Worm (Caenorhabditis elegans) whole organism, midembryonic: ENCODE data around the gene spp-10.

Source experiments
- T22C8.4 ChIP-seq: fragments of 200-800 bp; sonication (Bioruptor generic); IDR thresholded peaks from 2 replicates; pipeline ENCODE4 v1.3.6; 2022; ENCODE audit warnings: missing genetic modification characterization, missing compliant biosample characterization
- cog-1 ChIP-seq: sonication (generic microtip); optimal IDR thresholded peaks from 2 replicates; lab custom pipeline; 2016; ENCODE audit warnings: missing genetic modification characterization, missing compliant biosample characterization
- flt-1 ChIP-seq: fragments of 200-800 bp; sonication (Bioruptor generic); IDR thresholded peaks from 2 replicates; pipeline ENCODE4 v1.3.6; 2022; ENCODE audit warnings: missing genetic modification characterization, missing compliant biosample characterization
- klf-2 ChIP-seq: fragments of 200-800 bp; sonication (Bioruptor generic); conservative IDR thresholded peaks from 2 replicates; pipeline ENCODE4 v1.3.6; 2022; ENCODE audit warnings: missing genetic modification reagents, missing genetic modification characterization, missing compliant biosample characterization
- med-1 ChIP-seq: sonication (generic microtip); optimal IDR thresholded peaks from 2 replicates; lab custom pipeline; 2017; ENCODE audit warnings: missing genetic modification characterization, mild to moderate bottlenecking, missing compliant biosample characterization, antibody characterized with exemption, missing genetic modification reagents; ENCODE audit not compliant: insufficient read depth
- tab-1 ChIP-seq: fragments of 200-800 bp; sonication (Bioruptor generic); IDR thresholded peaks from 2 replicates; pipeline ENCODE4 v1.3.6; 2022; ENCODE audit warnings: missing genetic modification characterization, missing compliant biosample characterization
- ztf-23 ChIP-seq: fragments of 200-800 bp; sonication (Bioruptor generic); IDR thresholded peaks from 2 replicates; pipeline ENCODE4 v1.3.6; 2022; ENCODE audit warnings: missing genetic modification reagents, missing genetic modification characterization, missing compliant biosample characterization

DNA sequence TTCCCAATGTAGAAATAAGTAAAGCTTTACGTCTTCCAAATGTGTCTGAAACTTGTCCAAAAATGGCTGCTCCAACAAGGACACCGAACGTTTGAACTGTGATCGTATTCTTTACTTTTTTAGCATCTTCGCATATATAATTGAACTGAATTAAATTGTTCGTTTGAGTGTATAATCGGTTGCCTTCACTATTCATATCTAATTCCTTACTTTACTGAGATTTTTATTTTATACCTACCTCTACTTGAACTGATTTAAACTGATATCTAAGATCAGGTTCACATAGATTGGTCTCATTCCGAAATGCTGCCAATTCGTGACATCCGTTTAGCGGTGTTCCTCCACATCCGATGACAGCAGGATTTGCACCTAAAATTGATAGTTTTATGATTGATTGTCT is 14.6 kb upstream of the spp-10 start:
- TF ChIP-seq med-1 (GFP tag; lab: Kevin White, UChicago) = no peak
- no peak for TF ChIP-seq cog-1 (tag; lab: Kevin White, UChicago)
- TF ChIP-seq ztf-23 (GFP tag; lab: Robert Waterston, UW) = no peak
- no peak for TF ChIP-seq tab-1 (GFP tag; lab: Robert Waterston, UW)
- no peak for TF ChIP-seq klf-2 (GFP tag; lab: Robert Waterston, UW)
- TF ChIP-seq T22C8.4 = no peak
- no peak for TF ChIP-seq flt-1 (GFP tag; lab: Robert Waterston, UW)
